Fruit fly (Drosophila melanogaster) whole organism, prepupa: ENCODE results near the gene Rpn12.

Source experiments
- Blimp-1 ChIP-seq: fragments of 200-800 bp; sonication (Bioruptor generic); optimal IDR thresholded peaks from 3 replicates; lab custom pipeline; 2017; ENCODE audit warnings: missing biosample characterization, missing genetic modification characterization, mild to moderate bottlenecking, moderate library complexity, missing genetic modification reagents
- CG10631 ChIP-seq: fragments of 200-800 bp; sonication (Bioruptor generic); optimal IDR thresholded peaks from 2 replicates; lab custom pipeline; 2016; ENCODE audit warnings: missing biosample characterization, missing genetic modification characterization
- CG11294 ChIP-seq: fragments of 200-800 bp; sonication (Bioruptor generic); IDR thresholded peaks from 2 replicates; pipeline ENCODE4 v1.3.6; 2022; ENCODE audit warnings: missing biosample characterization, missing genetic modification characterization
- CG11902 ChIP-seq: fragments of 200-800 bp; sonication (Bioruptor generic); optimal IDR thresholded peaks from 3 replicates; lab custom pipeline; 2016; ENCODE audit warnings: missing biosample characterization, missing genetic modification characterization
- CG1621 ChIP-seq: fragments of 200-800 bp; sonication (Bioruptor generic); optimal IDR thresholded peaks from 3 replicates; lab custom pipeline; 2018; ENCODE audit warnings: missing biosample characterization, mild to moderate bottlenecking, missing genetic modification characterization
- CG16779 ChIP-seq: fragments of 200-800 bp; sonication (Bioruptor generic); optimal IDR thresholded peaks from 3 replicates; lab custom pipeline; 2017; ENCODE audit warnings: missing biosample characterization, mild to moderate bottlenecking, missing genetic modification characterization
- CG3032 ChIP-seq: fragments of 200-800 bp; optimal IDR thresholded peaks from 2 replicates; lab custom pipeline; 2019; ENCODE audit warnings: missing biosample characterization, mild to moderate bottlenecking, missing genetic modification characterization, moderate library complexity
- CG31627 ChIP-seq: fragments of 200-800 bp; sonication (Bioruptor generic); optimal IDR thresholded peaks from 3 replicates; lab custom pipeline; 2016; ENCODE audit warnings: missing biosample characterization, missing genetic modification characterization
- CG3919 ChIP-seq: fragments of 200-800 bp; sonication (Bioruptor generic); optimal IDR thresholded peaks from 3 replicates; lab custom pipeline; 2016; ENCODE audit warnings: missing biosample characterization, missing genetic modification characterization
- CG6163 ChIP-seq: fragments of 200-800 bp; sonication (Bioruptor generic); IDR thresholded peaks from 3 replicates; pipeline ENCODE4 v1.3.6; 2022; ENCODE audit warnings: missing biosample characterization, missing genetic modification characterization
- CG6276 ChIP-seq: fragments of 200-800 bp; sonication (Bioruptor generic); optimal IDR thresholded peaks from 2 replicates; lab custom pipeline; 2017; ENCODE audit warnings: missing biosample characterization, mild to moderate bottlenecking, missing genetic modification characterization
- CG6808 ChIP-seq: fragments of 200-800 bp; sonication (Bioruptor generic); optimal IDR thresholded peaks from 3 replicates; lab custom pipeline; 2017; ENCODE audit warnings: missing biosample characterization, missing genetic modification characterization, mild to moderate bottlenecking, moderate library complexity, missing genetic modification reagents
- CG7368 ChIP-seq: fragments of 200-800 bp; sonication (Bioruptor generic); optimal IDR thresholded peaks from 3 replicates; lab custom pipeline; 2016; ENCODE audit warnings: missing biosample characterization, missing genetic modification characterization
- CG8319 ChIP-seq: fragments of 200-800 bp; sonication (Bioruptor generic); optimal IDR thresholded peaks from 3 replicates; lab custom pipeline; 2016; ENCODE audit warnings: missing biosample characterization, missing genetic modification characterization
- CG8632 ChIP-seq: fragments of 200-800 bp; sonication (Bioruptor generic); optimal IDR thresholded peaks from 3 replicates; lab custom pipeline; 2016; ENCODE audit warnings: missing biosample characterization, missing genetic modification characterization
- CG9139 ChIP-seq: fragments of 200-800 bp; sonication (Bioruptor generic); optimal IDR thresholded peaks from 3 replicates; lab custom pipeline; 2017; ENCODE audit warnings: missing biosample characterization, mild to moderate bottlenecking, missing genetic modification characterization
- Eip75B ChIP-seq: fragments of 200-800 bp; sonication (Bioruptor generic); optimal IDR thresholded peaks from 3 replicates; lab custom pipeline; 2016; ENCODE audit warnings: missing biosample characterization, missing genetic modification characterization
- Eip78C ChIP-seq: fragments of 200-800 bp; sonication (Bioruptor generic); peaks from one replicate; lab custom pipeline; 2016; ENCODE audit warnings: missing biosample characterization, missing genetic modification characterization
- Ets21C ChIP-seq: fragments of 200-800 bp; sonication (Bioruptor generic); optimal IDR thresholded peaks from 3 replicates; lab custom pipeline; 2016; ENCODE audit warnings: missing biosample characterization, missing genetic modification characterization
- Ets96B ChIP-seq: fragments of 200-800 bp; optimal IDR thresholded peaks from 2 replicates; lab custom pipeline; 2019; ENCODE audit warnings: missing biosample characterization, mild to moderate bottlenecking, missing genetic modification characterization, moderate library complexity
- Hr39 ChIP-seq: fragments of 200-800 bp; sonication (Bioruptor generic); optimal IDR thresholded peaks from 2 replicates; lab custom pipeline; 2016; ENCODE audit warnings: missing biosample characterization, missing genetic modification characterization
- Hr4 ChIP-seq: fragments of 200-800 bp; sonication (Bioruptor generic); optimal IDR thresholded peaks from 3 replicates; lab custom pipeline; 2016; ENCODE audit warnings: missing biosample characterization, missing genetic modification characterization
- Lpt ChIP-seq: fragments of 200-800 bp; sonication (Bioruptor generic); optimal IDR thresholded peaks from 3 replicates; lab custom pipeline; 2016; ENCODE audit warnings: missing biosample characterization, missing genetic modification characterization
- Smox ChIP-seq: fragments of 200-800 bp; sonication (Bioruptor generic); optimal IDR thresholded peaks from 3 replicates; lab custom pipeline; 2016; ENCODE audit warnings: missing biosample characterization, missing genetic modification characterization
- Sox14 ChIP-seq: fragments of 200-800 bp; sonication (Bioruptor generic); optimal IDR thresholded peaks from 3 replicates; lab custom pipeline; 2016; ENCODE audit warnings: missing biosample characterization, missing genetic modification characterization
- Sox15 ChIP-seq: fragments of 200-800 bp; sonication (Bioruptor generic); optimal IDR thresholded peaks from 3 replicates; lab custom pipeline; 2016; ENCODE audit warnings: missing biosample characterization, missing genetic modification characterization
- acj6 ChIP-seq: fragments of 200-800 bp; sonication (Bioruptor generic); optimal IDR thresholded peaks from 3 replicates; lab custom pipeline; 2016; ENCODE audit warnings: missing biosample characterization, missing genetic modification characterization
- cyc ChIP-seq: fragments of 200-800 bp; sonication (Bioruptor generic); optimal IDR thresholded peaks from 3 replicates; lab custom pipeline; 2016; ENCODE audit warnings: missing biosample characterization, missing genetic modification characterization
- dac ChIP-seq: fragments of 200-800 bp; sonication (Bioruptor generic); optimal IDR thresholded peaks from 2 replicates; lab custom pipeline; 2017; ENCODE audit warnings: missing biosample characterization, mild to moderate bottlenecking, missing genetic modification characterization
- dsx ChIP-seq: fragments of 200-800 bp; optimal IDR thresholded peaks from 3 replicates; lab custom pipeline; 2019; ENCODE audit warnings: missing biosample characterization, mild to moderate bottlenecking, missing genetic modification characterization, moderate library complexity; ENCODE audit not compliant: poor library complexity, severe bottlenecking
- esn ChIP-seq: fragments of 200-800 bp; sonication (Bioruptor generic); optimal IDR thresholded peaks from 2 replicates; lab custom pipeline; 2016; ENCODE audit warnings: missing biosample characterization, mild to moderate bottlenecking, missing genetic modification characterization, moderate library complexity
- fd59A ChIP-seq: fragments of 200-800 bp; sonication (Bioruptor generic); optimal IDR thresholded peaks from 2 replicates; lab custom pipeline; 2017; ENCODE audit warnings: missing biosample characterization, mild to moderate bottlenecking, missing genetic modification characterization, missing genetic modification reagents
- fkh ChIP-seq: fragments of 200-800 bp; sonication (Bioruptor generic); optimal IDR thresholded peaks from 3 replicates; lab custom pipeline; 2017; ENCODE audit warnings: missing biosample characterization, mild to moderate bottlenecking, missing genetic modification characterization, moderate library complexity
- lz ChIP-seq: fragments of 200-800 bp; sonication (Bioruptor generic); optimal IDR thresholded peaks from 3 replicates; lab custom pipeline; 2016; ENCODE audit warnings: missing biosample characterization, missing genetic modification characterization
- net ChIP-seq: fragments of 200-800 bp; sonication (Bioruptor generic); optimal IDR thresholded peaks from 3 replicates; lab custom pipeline; 2016; ENCODE audit warnings: missing biosample characterization, missing genetic modification characterization
- pdm3 ChIP-seq: fragments of 200-800 bp; sonication (Bioruptor generic); optimal IDR thresholded peaks from 3 replicates; lab custom pipeline; 2016; ENCODE audit warnings: missing biosample characterization, missing genetic modification characterization
- salr ChIP-seq, 2 experiments: fragments of 200-800 bp; sonication (Bioruptor generic); optimal IDR thresholded peaks; 3 replicates each; lab custom pipeline; 2016 to 2018; ENCODE audit warnings: missing biosample characterization in 2 of 2, missing genetic modification characterization in 2 of 2, mild to moderate bottlenecking in 1 of 2
- spab ChIP-seq: fragments of 200-800 bp; sonication (Bioruptor generic); optimal IDR thresholded peaks from 2 replicates; lab custom pipeline; 2017; ENCODE audit warnings: missing biosample characterization, mild to moderate bottlenecking, missing genetic modification characterization, missing genetic modification reagents
- svp ChIP-seq: fragments of 200-800 bp; sonication (Bioruptor generic); peaks from one replicate; lab custom pipeline; 2016; ENCODE audit warnings: missing biosample characterization, missing genetic modification characterization
- topi ChIP-seq: fragments of 200-800 bp; sonication (Bioruptor generic); optimal IDR thresholded peaks from 3 replicates; lab custom pipeline; 2016; ENCODE audit warnings: missing biosample characterization, missing genetic modification characterization
- vri ChIP-seq: fragments of 200-800 bp; sonication (Bioruptor generic); optimal IDR thresholded peaks from 3 replicates; lab custom pipeline; 2016; ENCODE audit warnings: missing biosample characterization, mild to moderate bottlenecking, missing genetic modification characterization

Rpn12 gene

dm6 chr3L:16581201-16581705 is 1.6 kb upstream of the Rpn12 start, which contains the start of gene Smn (continued):
- TF ChIP-seq CG7368 (peak; percentile 51), CG3919 (peak; percentile 61), Eip78C (GFP tag; lab: Kevin White, UChicago) (peak; percentile 87), cyc (GFP tag; lab: Kevin White, UChicago) (peak; percentile 71), CG11902 (peak; percentile 41), CG1621 (tag; lab: Kevin White, UChicago) (no peak), fd59A (GFP tag; lab: Kevin White, UChicago) (peak; percentile 32), CG6163 (GFP tag; lab: Robert Waterston, UW) (no peak), Ets21C (GFP tag; lab: Kevin White, UChicago) (peak; percentile 68), spab (no peak), Sox15 (GFP tag; lab: Kevin White, UChicago) (peak; percentile 33), Hr4 (GFP tag; lab: Kevin White, UChicago) (peak; percentile 60), lz (peak; percentile 67)

DNA sequence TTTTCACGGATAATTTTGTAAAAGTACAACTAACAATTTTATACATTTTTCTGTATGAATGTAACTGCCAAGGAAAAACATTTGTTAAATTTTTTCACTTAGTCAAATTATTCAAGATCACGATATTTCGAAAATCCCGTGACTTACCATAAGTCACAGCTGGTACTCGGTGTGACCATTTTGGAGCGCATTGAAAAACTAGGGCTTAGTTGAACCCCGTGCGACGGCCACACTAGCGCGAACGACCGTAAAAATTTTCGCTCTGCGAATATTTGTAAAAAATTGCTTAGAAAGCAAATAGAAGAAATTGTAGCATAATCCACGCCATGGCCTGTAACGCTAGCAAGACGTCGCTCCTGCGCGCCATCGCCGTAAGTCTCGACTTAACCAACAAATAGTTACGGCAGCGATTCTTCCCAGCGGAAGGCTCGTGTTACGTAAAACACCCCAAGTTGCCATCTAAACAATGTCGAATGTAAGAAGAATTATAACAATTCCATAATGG is 1.3 kb downstream of the Rpn12 start, which contains the start of gene UQCR-C2:
TSS of gene UQCR-C2 (plus strand) at position 51 of the 505 bp plus-strand sequence.
- TF ChIP-seq CG8319 (GFP tag; lab: Kevin White, UChicago) (no peak), topi (GFP tag; lab: Kevin White, UChicago) (peak; percentile 16), CG1621 (tag; lab: Kevin White, UChicago) (peak; percentile 78), CG3032 (tag; lab: Kevin White, UChicago) (peak; percentile 17), lz (peak; percentile 31), Sox14 (GFP tag; lab: Kevin White, UChicago) (peak; percentile 34), Smox (no peak), esn (GFP tag; lab: Kevin White, UChicago) (peak; percentile 18), Eip78C (GFP tag; lab: Kevin White, UChicago) (peak; percentile 42), pdm3 (GFP tag; lab: Kevin White, UChicago) (no peak)

- TF ChIP-seq Lpt (GFP tag; lab: Kevin White, UChicago): no peak
- no peak for TF ChIP-seq Sox15 (GFP tag; lab: Kevin White, UChicago)
- no peak for TF ChIP-seq net (GFP tag; lab: Kevin White, UChicago)
- peak; percentile 32 for TF ChIP-seq Sox14 (GFP tag; lab: Kevin White, UChicago)
- TF ChIP-seq, all 60 proteins: peak for 1
Measured at dm6 chr3L:16586989-16587388, 4.2 kb downstream of the Rpn12 start, which contains the start of the genes Syx8 and CG32163. TSS of gene Syx8 (minus strand) at chr3L:16587057. TSS of gene CG32163 (plus strand) at chr3L:16587157.

- TF ChIP-seq CG10631 (GFP tag; lab: Kevin White, UChicago) (no peak), topi (GFP tag; lab: Kevin White, UChicago) (peak; percentile 42), CG6276 (GFP tag; lab: Kevin White, UChicago) (no peak), Hr4 (GFP tag; lab: Kevin White, UChicago) (no peak), Sox15 (GFP tag; lab: Kevin White, UChicago) (no peak), CG11902 (peak; percentile 21), dsx (GFP tag; lab: Kevin White, UChicago) (peak; percentile 7), Lpt (GFP tag; lab: Kevin White, UChicago) (no peak), CG1621 (tag; lab: Kevin White, UChicago) (peak; percentile 37), CG16779 (tag; lab: Kevin White, UChicago) (no peak), Eip75B (GFP tag; lab: Kevin White, UChicago) (peak; percentile 32), acj6 (GFP tag; lab: Kevin White, UChicago) (peak; percentile 30), svp (GFP tag; lab: Kevin White, UChicago) (no peak), fd59A (GFP tag; lab: Kevin White, UChicago) (no peak), CG6808 (GFP tag; lab: Kevin White, UChicago) (no peak), Ets21C (GFP tag; lab: Kevin White, UChicago) (peak; percentile 54), lz (peak; percentile 52), CG11294 (GFP tag; lab: Robert Waterston, UW) (no peak), fkh (GFP tag; lab: Kevin White, UChicago) (peak; percentile 53), net (GFP tag; lab: Kevin White, UChicago) (no peak), Hr39 (peak; percentile 49), CG31627 (peak; percentile 61), Eip78C (GFP tag; lab: Kevin White, UChicago) (peak; percentile 55), vri (GFP tag; lab: Kevin White, UChicago) (no peak), salr (GFP tag; optimal IDR thresholded peaks at IDR 0.05; lab: Kevin White, UChicago) (no peak), Ets96B (tag; lab: Kevin White, UChicago) (peak; percentile 50), Blimp-1 (GFP tag; lab: Kevin White, UChicago) (no peak), CG8632 (GFP tag; lab: Kevin White, UChicago) (peak; percentile 20), CG8319 (GFP tag; lab: Kevin White, UChicago) (no peak), dac (GFP tag; lab: Kevin White, UChicago) (no peak), CG9139 (GFP tag; lab: Kevin White, UChicago) (no peak)
Measured at dm6 chr3L:16587994-16588622, 5.3 kb downstream of the Rpn12 start.
